Worm (Caenorhabditis elegans) whole organism, L3 larva: ENCODE data around the gene srt-7.

Source experiments
- aly-2 ChIP-seq: fragments of 150-350 bp; optimal IDR thresholded peaks from 2 replicates; lab custom pipeline; 2014; ENCODE audit warnings: missing biosample characterization, missing genetic modification characterization
- ama-1 ChIP-seq: fragments of 150-350 bp; optimal IDR thresholded peaks from 2 replicates; lab custom pipeline; 2018
- ceh-28 ChIP-seq: fragments of 150-350 bp; optimal IDR thresholded peaks from 2 replicates; lab custom pipeline; 2014; ENCODE audit warnings: missing biosample characterization, missing genetic modification reagents, missing genetic modification characterization
- ceh-82 ChIP-seq: fragments of 150-350 bp; optimal IDR thresholded peaks from 2 replicates; lab custom pipeline; 2014; ENCODE audit warnings: missing biosample characterization, missing genetic modification characterization
- jun-1 ChIP-seq: fragments of 150-350 bp; optimal IDR thresholded peaks from 2 replicates; lab custom pipeline; 2014; ENCODE audit warnings: missing biosample characterization, missing genetic modification reagents, missing genetic modification characterization
- lsy-12 ChIP-seq: sonication (generic microtip); optimal IDR thresholded peaks from 2 replicates; lab custom pipeline; 2016; ENCODE audit warnings: mild to moderate bottlenecking, missing genetic modification characterization, missing compliant biosample characterization
- nhr-11 ChIP-seq: fragments of 150-350 bp; optimal IDR thresholded peaks from 2 replicates; lab custom pipeline; 2014; ENCODE audit warnings: missing biosample characterization, missing genetic modification characterization
- nhr-76 ChIP-seq: fragments of 150-350 bp; sonication (generic microtip); optimal IDR thresholded peaks from 5 replicates; lab custom pipeline; 2014; ENCODE audit warnings: missing biosample characterization, missing genetic modification characterization
- pqm-1 ChIP-seq: fragments of 150-350 bp; optimal IDR thresholded peaks from 2 replicates; lab custom pipeline; 2017; ENCODE audit warnings: missing biosample characterization, missing genetic modification characterization, inconsistent platforms
- ztf-11 ChIP-seq: fragments of 150-350 bp; optimal IDR thresholded peaks from 2 replicates; lab custom pipeline; 2014; ENCODE audit warnings: missing biosample characterization, missing genetic modification characterization

ce11 chrV:3065928-3066327 is 15.6 kb upstream of the srt-7 start, which contains the start of gene srh-185:
- TF ChIP-seq ztf-11 (tag; lab: Kevin White, UChicago) (no peak), jun-1 (no peak), pqm-1 (no peak), nhr-11 (tag; lab: Kevin White, UChicago) (no peak), aly-2 (no peak), ceh-82 (tag; lab: Kevin White, UChicago) (no peak), ceh-28 (tag; lab: Kevin White, UChicago) (no peak), ama-1 (lab: Kevin White, UChicago) (no peak), lsy-12 (no peak), nhr-76 (tag; lab: Kevin White, UChicago) (no peak)
